Fruit fly (Drosophila melanogaster): ENCODE data around the gene spg.
A peak's percentile ranks its signal among the peaks of the same experiment; 100 is the strongest.

The spg gene

DNA sequence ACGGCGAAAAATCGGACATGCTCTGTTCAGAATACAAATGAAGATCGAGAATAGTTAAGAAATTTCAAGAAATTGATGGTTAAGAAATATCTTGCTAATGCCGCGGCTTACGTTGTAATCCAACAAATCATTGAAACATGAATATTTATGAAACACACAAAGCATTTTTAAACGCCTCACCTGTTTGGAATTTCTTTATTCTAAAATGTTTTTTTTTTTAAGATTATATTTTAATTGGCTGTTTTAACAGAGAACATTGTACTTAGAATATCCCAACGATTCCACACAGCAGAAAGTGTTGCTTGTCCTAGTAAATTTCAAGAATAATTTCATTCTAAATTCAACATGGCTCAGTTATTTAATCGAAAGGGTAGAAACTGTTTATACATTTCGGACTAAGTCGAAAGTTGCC is 6.9 kb downstream of the spg start (continued):
- peak; percentile 61 for TF ChIP-seq spab (GFP tag; optimal IDR thresholded peaks at IDR 0.05)
- TF ChIP-seq CG34406 (GFP tag; optimal IDR thresholded peaks at IDR 0.05): peak; percentile 41
- peak; percentile 25 for TF ChIP-seq CG6792 (GFP tag; optimal IDR thresholded peaks at IDR 0.05)
- peak; percentile 88 for TF ChIP-seq CG32006 (GFP tag; optimal IDR thresholded peaks at IDR 0.05)
- no peak for TF ChIP-seq CG9139 (GFP tag; optimal IDR thresholded peaks at IDR 0.05)
- peak; percentile 45 for TF ChIP-seq topi (GFP tag; optimal IDR thresholded peaks at IDR 0.05)
- no peak for TF ChIP-seq cyc (GFP tag; optimal IDR thresholded peaks at IDR 0.05)
- peak; percentile 57 for TF ChIP-seq CG3919 (GFP tag; optimal IDR thresholded peaks at IDR 0.05)
- peak; percentile 30 for TF ChIP-seq lz (GFP tag; optimal IDR thresholded peaks at IDR 0.05)
- TF ChIP-seq CG11294 (GFP tag; IDR thresholded peaks at IDR 0.05): no peak
- no peak for TF ChIP-seq Gug (GFP tag; IDR thresholded peaks at IDR 0.05)
- peak; percentile 65 for TF ChIP-seq net (GFP tag; optimal IDR thresholded peaks at IDR 0.05)
- peak in 1 of 2 experiments; percentile 79 for TF ChIP-seq salr (GFP tag; optimal IDR thresholded peaks at IDR 0.05)
- TF ChIP-seq Ets96B (tag; optimal IDR thresholded peaks at IDR 0.05): peak; percentile 28
- peak; percentile 47 for TF ChIP-seq esn (GFP tag; optimal IDR thresholded peaks at IDR 0.05)
- peak; percentile 75 for TF ChIP-seq svp (GFP tag)
- TF ChIP-seq Sox14 (GFP tag; optimal IDR thresholded peaks at IDR 0.05): peak; percentile 63
- peak; percentile 38 for TF ChIP-seq pdm3 (GFP tag; optimal IDR thresholded peaks at IDR 0.05)
- TF ChIP-seq Eip78C (GFP tag): peak; percentile 86
- TF ChIP-seq fd59A (GFP tag; optimal IDR thresholded peaks at IDR 0.05): peak; percentile 10
- TF ChIP-seq OdsH (GFP tag; optimal IDR thresholded peaks at IDR 0.05): peak; percentile 63
- no peak; the same call in 2 of the 3 replicates for TF ChIP-seq eg (GFP tag; IDR thresholded peaks at IDR 0.05)
- peak; percentile 62; the same call in 1 of the 3 replicates for TF ChIP-seq CG6163 (GFP tag; IDR thresholded peaks at IDR 0.05)
- TF ChIP-seq CG7368 (GFP tag; optimal IDR thresholded peaks at IDR 0.05): peak; percentile 25
- TF ChIP-seq Met (GFP tag; optimal IDR thresholded peaks at IDR 0.05): peak; percentile 24
- TF ChIP-seq CG10669 (GFP tag; optimal IDR thresholded peaks at IDR 0.05): peak; percentile 44
- peak; percentile 13 for TF ChIP-seq CG8319 (GFP tag; optimal IDR thresholded peaks at IDR 0.05)
- TF ChIP-seq ss (GFP tag; optimal IDR thresholded peaks at IDR 0.05): peak; percentile 18 to 36
- no peak for TF ChIP-seq CG11902 (GFP tag; optimal IDR thresholded peaks at IDR 0.05)
- peak; percentile 33 for TF ChIP-seq CG8632 (GFP tag; optimal IDR thresholded peaks at IDR 0.05)
- peak; percentile 37 for TF ChIP-seq CG16779 (tag; optimal IDR thresholded peaks at IDR 0.05)
- TF ChIP-seq CG31627 (GFP tag; optimal IDR thresholded peaks at IDR 0.05): no peak
- TF ChIP-seq Hr38 (GFP tag; optimal IDR thresholded peaks at IDR 0.05): no peak

DNA sequence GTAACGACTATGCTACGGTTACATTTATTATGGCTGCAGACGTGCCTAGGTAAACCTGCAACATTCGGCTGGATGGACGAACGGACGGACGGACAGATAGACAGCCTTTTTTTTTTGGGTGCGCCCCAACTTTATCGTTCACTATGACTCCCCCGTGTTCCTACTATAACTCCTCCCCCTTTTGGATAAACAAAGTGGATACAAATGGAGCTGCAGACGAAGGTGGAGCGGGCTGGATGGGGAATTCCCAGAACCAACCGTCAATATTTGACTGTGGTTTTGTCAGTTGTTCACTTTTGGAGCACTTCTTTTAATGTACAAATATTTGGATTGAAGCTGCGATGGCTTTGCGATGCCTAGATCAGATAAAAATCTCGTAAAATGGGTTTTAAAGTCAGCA is 11.1 kb downstream of the spg start:
- TF ChIP-seq pdm3 (GFP tag; optimal IDR thresholded peaks at IDR 0.05): no peak
- TF ChIP-seq CG6854 (GFP tag; optimal IDR thresholded peaks at IDR 0.05): no peak
- TF ChIP-seq fkh (GFP tag; optimal IDR thresholded peaks at IDR 0.05): peak; percentile 60

DNA sequence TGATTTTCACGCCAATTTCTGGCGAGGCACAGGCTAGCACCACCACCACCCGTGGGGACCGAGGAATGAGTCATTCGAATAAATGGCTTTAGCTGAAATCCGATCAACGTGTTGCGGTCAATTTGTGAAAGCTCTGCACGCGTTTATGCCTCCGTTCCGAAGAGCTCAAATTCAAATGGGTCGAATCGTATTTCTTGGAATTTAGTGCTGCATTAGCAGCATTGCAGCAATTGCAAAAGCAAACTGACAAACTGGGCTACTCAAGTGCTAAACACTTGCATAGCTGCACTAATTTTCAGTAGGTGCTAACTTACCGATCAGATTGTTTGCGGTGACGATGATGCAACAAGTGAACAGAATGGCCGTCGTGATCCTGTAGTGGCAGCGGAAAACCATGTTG is 11.8 kb downstream of the spg start:
- no peak for TF ChIP-seq CG32006 (GFP tag; optimal IDR thresholded peaks at IDR 0.05)
- no peak for TF ChIP-seq ss (GFP tag; optimal IDR thresholded peaks at IDR 0.05)
- no peak for TF ChIP-seq CG34406 (GFP tag; optimal IDR thresholded peaks at IDR 0.05)
- TF ChIP-seq acj6 (GFP tag; optimal IDR thresholded peaks at IDR 0.05): no peak
- TF ChIP-seq CG6808 (GFP tag; optimal IDR thresholded peaks at IDR 0.05): no peak
- TF ChIP-seq cyc (GFP tag; optimal IDR thresholded peaks at IDR 0.05): no peak
- no peak for TF ChIP-seq OdsH (GFP tag; optimal IDR thresholded peaks at IDR 0.05)
- no peak for TF ChIP-seq CG7368 (GFP tag; optimal IDR thresholded peaks at IDR 0.05)
- TF ChIP-seq spab (GFP tag; optimal IDR thresholded peaks at IDR 0.05): no peak
- no peak for TF ChIP-seq CG31627 (GFP tag; optimal IDR thresholded peaks at IDR 0.05)
- no peak for TF ChIP-seq Ets21C (GFP tag; optimal IDR thresholded peaks at IDR 0.05)
- TF ChIP-seq CG6163 (GFP tag; IDR thresholded peaks at IDR 0.05): no peak
- no peak for TF ChIP-seq esn (GFP tag; optimal IDR thresholded peaks at IDR 0.05)
- no peak for TF ChIP-seq CG11762 (GFP tag; optimal IDR thresholded peaks at IDR 0.05; ENCODE audit: insufficient read depth)
- TF ChIP-seq CG11902 (GFP tag; optimal IDR thresholded peaks at IDR 0.05): no peak
- no peak for TF ChIP-seq CG8632 (GFP tag; optimal IDR thresholded peaks at IDR 0.05)
- no peak for TF ChIP-seq pdm3 (GFP tag; optimal IDR thresholded peaks at IDR 0.05)
- TF ChIP-seq CG3919 (GFP tag; optimal IDR thresholded peaks at IDR 0.05): no peak
- no peak for TF ChIP-seq CG6276 (GFP tag; optimal IDR thresholded peaks at IDR 0.05)

Data from whole organism, prepupa.